Fruit fly (Drosophila melanogaster) whole organism, wandering third instar larva: Measurements from ENCODE around the gene CG3061.

Experiments used
- CG32264 ChIP-seq: fragments of 200-800 bp; sonication (Bioruptor generic); optimal IDR thresholded peaks from 2 replicates; lab custom pipeline; 2016; ENCODE audit warnings: missing biosample characterization, missing genetic modification characterization
- CG9705 ChIP-seq: fragments of 200-800 bp; sonication (Bioruptor generic); optimal IDR thresholded peaks from 2 replicates; lab custom pipeline; 2018; ENCODE audit warnings: missing biosample characterization, mild to moderate bottlenecking, missing genetic modification characterization
- Dif ChIP-seq: fragments of 200-275, 200-300 bp; sonication (Bioruptor generic); optimal IDR thresholded peaks from 2 replicates; lab custom pipeline; 2018; ENCODE audit warnings: missing biosample characterization, missing genetic modification characterization; ENCODE audit not compliant: partially characterized antibody
- Jra ChIP-seq: sonication (Bioruptor generic); optimal IDR thresholded peaks from 2 replicates; lab custom pipeline; 2016; ENCODE audit warnings: missing biosample characterization, missing genetic modification characterization
- ey ChIP-seq: fragments of 200-800 bp; sonication (Bioruptor generic); optimal IDR thresholded peaks from 2 replicates; lab custom pipeline; 2016; ENCODE audit warnings: missing biosample characterization, missing genetic modification characterization
- foxo ChIP-seq, 2 experiments: fragments of 200-800 bp; sonication (Bioruptor generic); optimal IDR thresholded peaks; 2 replicates in 1 of 2; 3 replicates in 1 of 2; lab custom pipeline; 2016 to 2017; ENCODE audit warnings: missing biosample characterization in 2 of 2, missing genetic modification characterization in 2 of 2
- fru ChIP-seq: fragments of 200-800 bp; sonication (Bioruptor generic); optimal IDR thresholded peaks from 3 replicates; lab custom pipeline; 2016; ENCODE audit warnings: missing biosample characterization, mild to moderate bottlenecking, missing genetic modification characterization
- h ChIP-seq: fragments of 200-800 bp; sonication (Bioruptor generic); optimal IDR thresholded peaks from 3 replicates; lab custom pipeline; 2016; ENCODE audit warnings: missing biosample characterization, mild to moderate bottlenecking, missing genetic modification characterization
- psq ChIP-seq: fragments of 200-800 bp; sonication (Bioruptor generic); optimal IDR thresholded peaks from 3 replicates; lab custom pipeline; 2017; ENCODE audit warnings: missing biosample characterization, mild to moderate bottlenecking, missing genetic modification characterization, moderate library complexity
- sage ChIP-seq: fragments of 200-800 bp; sonication (Bioruptor generic); optimal IDR thresholded peaks from 2 replicates; lab custom pipeline; 2016; ENCODE audit warnings: missing biosample characterization, mild to moderate bottlenecking, missing genetic modification characterization
- tai ChIP-seq: sonication (Bioruptor generic); optimal IDR thresholded peaks from 2 replicates; lab custom pipeline; 2016; ENCODE audit warnings: missing biosample characterization, missing genetic modification characterization
- woc ChIP-seq: sonication (Bioruptor generic); optimal IDR thresholded peaks from 2 replicates; lab custom pipeline; 2016; ENCODE audit warnings: missing biosample characterization, mild to moderate bottlenecking, missing genetic modification characterization

DNA sequence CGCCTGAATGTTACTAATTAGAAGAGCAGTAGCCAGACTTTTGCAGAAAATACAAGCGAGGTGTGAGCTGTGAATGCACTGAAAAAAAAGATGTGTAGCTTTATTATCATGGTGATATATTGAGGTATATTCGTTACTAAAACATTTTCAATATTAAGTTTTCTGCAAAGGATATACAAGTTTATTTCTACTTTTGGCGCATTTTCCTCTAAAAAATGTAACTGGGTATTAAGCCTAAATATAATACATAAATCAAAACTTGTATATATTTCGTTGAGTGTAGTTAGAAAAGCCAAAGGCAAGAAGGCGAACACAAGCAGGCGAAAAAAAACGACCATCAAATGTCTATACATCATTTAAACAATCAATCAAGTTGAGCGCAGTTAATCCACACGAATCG is 9.5 kb downstream of the CG3061 start:
- TF ChIP-seq Dif (GFP tag; lab: Kevin White, UChicago) (no peak), tai (GFP tag; lab: Kevin White, UChicago) (no peak), CG9705 (GFP tag; lab: Kevin White, UChicago) (no peak), CG32264 (GFP tag; lab: Kevin White, UChicago) (no peak), fru (GFP tag; lab: Kevin White, UChicago) (no peak), psq (GFP tag; lab: Kevin White, UChicago) (no peak), Jra (GFP tag; lab: Kevin White, UChicago) (no peak), ey (GFP tag; lab: Kevin White, UChicago) (no peak), foxo (GFP tag; optimal IDR thresholded peaks at IDR 0.05; lab: Kevin White, UChicago) (no peak), sage (GFP tag; lab: Kevin White, UChicago) (no peak), h (GFP tag; lab: Kevin White, UChicago) (no peak), woc (GFP tag; lab: Kevin White, UChicago) (no peak)
